Worm (Caenorhabditis elegans): ENCODE data around the gene str-67.

DNA sequence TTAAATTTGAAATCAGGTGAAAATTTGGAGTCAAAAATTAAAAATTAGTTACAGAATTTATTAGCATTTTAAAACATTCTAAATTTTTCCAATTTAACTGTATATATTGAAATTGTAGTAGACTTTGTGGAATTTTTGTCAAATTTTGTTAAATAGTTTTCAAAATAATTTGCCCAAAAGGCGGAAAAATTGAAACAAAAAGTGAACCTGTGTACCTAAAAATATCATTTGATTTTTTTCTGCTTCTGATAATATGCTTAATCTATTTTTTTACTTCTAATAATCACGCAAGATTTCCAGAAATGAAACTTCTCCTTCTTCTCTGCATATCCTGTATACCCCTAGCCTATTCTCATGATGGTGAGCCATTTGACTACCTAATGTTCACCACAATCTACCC, 3.1 kb downstream of the str-67 start, which contains the start of gene rnst-2:
- TF ChIP-seq nhr-12 (tag; optimal IDR thresholded peaks at IDR 0.05) (no peak), blmp-1 (tag; optimal IDR thresholded peaks at IDR 0.05) (no peak), elt-3 (tag; optimal IDR thresholded peaks at IDR 0.05) (no peak), unc-120 (tag; optimal IDR thresholded peaks at IDR 0.05; ENCODE audit: poor library complexity, severe bottlenecking) (no peak), nhr-76 (tag; optimal IDR thresholded peaks at IDR 0.05) (no peak)
